Worm (Caenorhabditis elegans) whole organism, L1 larva: Measurements from ENCODE around the gene col-109.

Experiments
- Y116A8C.19 ChIP-seq: sonication (generic microtip); optimal IDR thresholded peaks from 2 replicates; lab custom pipeline; 2016; ENCODE audit warnings: missing compliant biosample characterization, missing genetic modification characterization, borderline replicate concordance
- alr-1 ChIP-seq: fragments of 200-800 bp; sonication (Bioruptor generic); optimal IDR thresholded peaks from 2 replicates; lab custom pipeline; 2018; ENCODE audit warnings: borderline replicate concordance, mild to moderate bottlenecking, missing genetic modification characterization, missing compliant biosample characterization
- aly-2 ChIP-seq: fragments of 150-350 bp; optimal IDR thresholded peaks from 2 replicates; lab custom pipeline; 2014; ENCODE audit warnings: missing biosample characterization, missing genetic modification characterization
- ama-1 ChIP-seq: fragments of 150-350 bp; optimal IDR thresholded peaks from 2 replicates; lab custom pipeline; 2014
- blmp-1 ChIP-seq: fragments of 150-350 bp; optimal IDR thresholded peaks from 2 replicates; lab custom pipeline; 2014; ENCODE audit warnings: missing biosample characterization, missing genetic modification characterization
- ceh-8 ChIP-seq: fragments of 200-800 bp; sonication (Bioruptor generic); optimal IDR thresholded peaks from 2 replicates; lab custom pipeline; 2018; ENCODE audit warnings: mild to moderate bottlenecking, missing genetic modification characterization, moderate library complexity, missing compliant biosample characterization
- ceh-82 ChIP-seq, 3 experiments: fragments of 150-350 bp in 1 of 3; sonication (generic microtip) in 2 of 3; optimal IDR thresholded peaks; 2 replicates each; lab custom pipeline; 2014 to 2017; ENCODE audit warnings: missing biosample characterization in 3 of 3, missing genetic modification characterization in 3 of 3
- ceh-88 ChIP-seq: fragments of 200-800 bp; sonication (Bioruptor generic); IDR thresholded peaks from 2 replicates; pipeline ENCODE4 v1.3.6; 2022; ENCODE audit warnings: missing genetic modification characterization, missing compliant biosample characterization
- ceh-90 ChIP-seq: sonication (generic microtip); optimal IDR thresholded peaks from 2 replicates; lab custom pipeline; 2016; ENCODE audit warnings: missing genetic modification characterization, missing compliant biosample characterization
- ces-1 ChIP-seq: fragments of 150-350 bp; optimal IDR thresholded peaks from 2 replicates; lab custom pipeline; 2014; ENCODE audit warnings: missing biosample characterization, missing genetic modification reagents, missing genetic modification characterization
- dpl-1 ChIP-seq, 3 experiments: fragments of 150-350 bp in 2 of 3; sonication (generic microtip) in 1 of 3; optimal IDR thresholded peaks; 2 replicates each; lab custom pipeline; 2014 to 2017; ENCODE audit warnings: missing biosample characterization in 3 of 3, missing genetic modification characterization in 3 of 3, missing genetic modification reagents in 3 of 3
- efl-1 ChIP-seq, 4 experiments: fragments of 150-350 bp; optimal IDR thresholded peaks in 3 of 4; peaks in 1 of 4; 1 replicate in 1 of 4; 2 replicates in 3 of 4; lab custom pipeline; 2014; ENCODE audit warnings: missing biosample characterization in 2 of 4, missing genetic modification characterization in 2 of 4, missing genetic modification reagents in 2 of 4
- efl-3 ChIP-seq: fragments of 200-800 bp; sonication (Bioruptor generic); optimal IDR thresholded peaks from 2 replicates; lab custom pipeline; 2018; ENCODE audit warnings: mild to moderate bottlenecking, missing genetic modification characterization, missing compliant biosample characterization
- elt-2 ChIP-seq: sonication (generic microtip); optimal IDR thresholded peaks from 2 replicates; lab custom pipeline; 2016; ENCODE audit warnings: missing genetic modification characterization, mild to moderate bottlenecking, inconsistent platforms, missing compliant biosample characterization, missing genetic modification reagents
- ets-5 ChIP-seq: fragments of 200-800 bp; sonication (Bioruptor generic); IDR thresholded peaks from 2 replicates; pipeline ENCODE4 v1.3.6; 2022; ENCODE audit warnings: missing genetic modification characterization, missing compliant biosample characterization
- fkh-10 ChIP-seq: sonication (generic microtip); optimal IDR thresholded peaks from 2 replicates; lab custom pipeline; 2017; ENCODE audit warnings: missing biosample characterization, missing genetic modification reagents, missing genetic modification characterization
- fkh-4 ChIP-seq: sonication (generic microtip); optimal IDR thresholded peaks from 2 replicates; lab custom pipeline; 2016; ENCODE audit warnings: missing compliant biosample characterization, missing genetic modification characterization, borderline replicate concordance
- fkh-8 ChIP-seq: sonication (generic microtip); optimal IDR thresholded peaks from 2 replicates; lab custom pipeline; 2016; ENCODE audit warnings: mild to moderate bottlenecking, missing genetic modification characterization, missing compliant biosample characterization
- fos-1 ChIP-seq: fragments of 150-350 bp; optimal IDR thresholded peaks from 2 replicates; lab custom pipeline; 2014; ENCODE audit warnings: missing biosample characterization, missing genetic modification characterization
- grh-1 ChIP-seq: fragments of 200-800 bp; sonication (Bioruptor generic); IDR thresholded peaks from 2 replicates; pipeline ENCODE4 v1.3.6; 2022; ENCODE audit warnings: missing genetic modification reagents, missing genetic modification characterization, missing compliant biosample characterization
- hpl-2 ChIP-seq: fragments of 150-350 bp; optimal IDR thresholded peaks from 2 replicates; lab custom pipeline; 2014; ENCODE audit warnings: missing biosample characterization, missing genetic modification reagents, missing genetic modification characterization
- irx-1 ChIP-seq: sonication (generic microtip); optimal IDR thresholded peaks from 2 replicates; lab custom pipeline; 2016; ENCODE audit warnings: missing genetic modification characterization, missing compliant biosample characterization
- isw-1 ChIP-seq: fragments of 200-800 bp; sonication (Bioruptor generic); IDR thresholded peaks from 2 replicates; pipeline ENCODE4 v1.3.6; 2022; ENCODE audit warnings: missing genetic modification characterization, missing compliant biosample characterization
- jun-1 ChIP-seq: fragments of 150-350 bp; optimal IDR thresholded peaks from 2 replicates; lab custom pipeline; 2014; ENCODE audit warnings: missing biosample characterization, missing genetic modification reagents, missing genetic modification characterization
- lin-14 ChIP-seq: fragments of 200-800 bp; sonication (Bioruptor generic); optimal IDR thresholded peaks from 2 replicates; lab custom pipeline; 2018; ENCODE audit warnings: mild to moderate bottlenecking, missing genetic modification characterization, moderate library complexity, missing compliant biosample characterization
- lin-39 ChIP-seq: fragments of 150-350 bp; optimal IDR thresholded peaks from 2 replicates; lab custom pipeline; 2014; ENCODE audit warnings: missing biosample characterization, missing genetic modification reagents, missing genetic modification characterization
- lsy-2 ChIP-seq, 2 experiments: fragments of 150-350 bp; optimal IDR thresholded peaks; 2 replicates each; lab custom pipeline; 2014; ENCODE audit warnings: missing biosample characterization in 2 of 2, missing genetic modification characterization in 2 of 2
- mef-2 ChIP-seq: fragments of 150-350 bp; optimal IDR thresholded peaks from 2 replicates; lab custom pipeline; 2014; ENCODE audit warnings: missing biosample characterization, missing genetic modification characterization
- nhr-19 ChIP-seq: fragments of 200-800 bp; sonication (Bioruptor generic); conservative IDR thresholded peaks from 2 replicates; pipeline ENCODE4 v1.3.6; 2022; ENCODE audit warnings: missing genetic modification characterization, missing compliant biosample characterization
- nhr-47 ChIP-seq: sonication (generic microtip); optimal IDR thresholded peaks from 2 replicates; lab custom pipeline; 2016; ENCODE audit warnings: mild to moderate bottlenecking, missing genetic modification characterization, moderate library complexity, missing compliant biosample characterization
- nhr-71 ChIP-seq: sonication (generic microtip); optimal IDR thresholded peaks from 2 replicates; lab custom pipeline; 2016; ENCODE audit warnings: mild to moderate bottlenecking, missing genetic modification characterization, moderate library complexity, missing compliant biosample characterization
- nhr-76 ChIP-seq: sonication (generic microtip); optimal IDR thresholded peaks from 2 replicates; lab custom pipeline; 2017; ENCODE audit warnings: missing biosample characterization, missing genetic modification characterization
- nhr-85 ChIP-seq: sonication (generic microtip); peaks from one replicate; lab custom pipeline; 2016; ENCODE audit warnings: missing genetic modification characterization, inconsistent platforms, missing compliant biosample characterization
- pag-3 ChIP-seq: sonication (generic microtip); optimal IDR thresholded peaks from 2 replicates; lab custom pipeline; 2017; ENCODE audit warnings: missing genetic modification characterization, mild to moderate bottlenecking, missing compliant biosample characterization, antibody characterized with exemption, borderline replicate concordance; ENCODE audit not compliant: insufficient read depth
- pax-3 ChIP-seq: fragments of 200-800 bp; sonication (Bioruptor generic); optimal IDR thresholded peaks from 2 replicates; lab custom pipeline; 2018; ENCODE audit warnings: mild to moderate bottlenecking, missing genetic modification characterization, moderate library complexity, missing compliant biosample characterization
- rnt-1 ChIP-seq: sonication (generic microtip); optimal IDR thresholded peaks from 2 replicates; lab custom pipeline; 2016; ENCODE audit warnings: mild to moderate bottlenecking, missing genetic modification characterization, moderate library complexity, missing compliant biosample characterization
- skn-1 ChIP-seq: fragments of 150-350 bp; optimal IDR thresholded peaks from 2 replicates; lab custom pipeline; 2014; ENCODE audit warnings: missing biosample characterization, missing genetic modification characterization
- snu-23 ChIP-seq: sonication (generic microtip); optimal IDR thresholded peaks from 2 replicates; lab custom pipeline; 2016; ENCODE audit warnings: missing genetic modification characterization, missing compliant biosample characterization
- tlp-1 ChIP-seq: fragments of 150-350 bp; optimal IDR thresholded peaks from 2 replicates; lab custom pipeline; 2014; ENCODE audit warnings: missing biosample characterization, missing genetic modification characterization
- unc-30 ChIP-seq: sonication (generic microtip); optimal IDR thresholded peaks from 2 replicates; lab custom pipeline; 2017; ENCODE audit warnings: missing biosample characterization, missing genetic modification characterization
- unc-62 ChIP-seq: fragments of 150-350 bp; optimal IDR thresholded peaks from 2 replicates; lab custom pipeline; 2014; ENCODE audit warnings: missing biosample characterization, missing genetic modification reagents, missing genetic modification characterization
- unc-86 ChIP-seq: sonication (generic microtip); optimal IDR thresholded peaks from 2 replicates; lab custom pipeline; 2016; ENCODE audit warnings: missing genetic modification characterization, missing compliant biosample characterization
- unc-98 ChIP-seq: fragments of 200-800 bp; sonication (Bioruptor generic); IDR thresholded peaks from 2 replicates; pipeline ENCODE4 v1.3.6; 2022; ENCODE audit warnings: missing genetic modification characterization, missing compliant biosample characterization
- vab-15 ChIP-seq: sonication (generic microtip); optimal IDR thresholded peaks from 2 replicates; lab custom pipeline; 2017; ENCODE audit warnings: missing genotype, mild to moderate bottlenecking, missing genetic modification characterization, missing compliant biosample characterization

col-109 gene

DNA sequence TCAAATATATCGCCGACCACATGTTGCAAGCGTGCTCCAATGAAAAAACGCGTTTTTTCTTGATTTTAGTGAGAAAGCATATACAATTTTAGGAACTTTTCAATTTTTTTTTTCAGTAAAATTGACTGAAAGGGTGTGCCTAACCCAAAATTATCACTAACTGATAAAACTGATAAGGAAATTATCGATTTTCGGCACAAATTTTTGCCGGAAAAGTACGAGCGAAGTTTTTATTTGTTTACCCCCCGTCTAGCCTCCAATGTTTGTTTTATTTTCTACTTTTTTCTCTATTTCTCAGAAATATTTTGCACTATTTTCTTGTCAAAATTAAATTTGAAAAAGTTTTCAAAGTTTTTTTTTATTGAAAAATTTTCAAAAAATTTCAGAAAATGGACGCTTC is 14.2 kb upstream of the col-109 start, which contains the start of gene ccm-2:
TSS of gene ccm-2 (plus strand) at position 387 of the 400 bp plus-strand sequence.
- TF ChIP-seq unc-30 (tag; lab: Kevin White, UChicago) (no peak), isw-1 (GFP tag; lab: Robert Waterston, UW) (no peak), elt-2 (tag; lab: Kevin White, UChicago) (peak; percentile 60), dpl-1 (GFP tag; optimal IDR thresholded peaks at IDR 0.05; lab: Kevin White, UChicago) (no peak), jun-1 (tag; lab: Kevin White, UChicago) (no peak), ceh-8 (GFP tag; lab: Kevin White, UChicago) (no peak)

DNA sequence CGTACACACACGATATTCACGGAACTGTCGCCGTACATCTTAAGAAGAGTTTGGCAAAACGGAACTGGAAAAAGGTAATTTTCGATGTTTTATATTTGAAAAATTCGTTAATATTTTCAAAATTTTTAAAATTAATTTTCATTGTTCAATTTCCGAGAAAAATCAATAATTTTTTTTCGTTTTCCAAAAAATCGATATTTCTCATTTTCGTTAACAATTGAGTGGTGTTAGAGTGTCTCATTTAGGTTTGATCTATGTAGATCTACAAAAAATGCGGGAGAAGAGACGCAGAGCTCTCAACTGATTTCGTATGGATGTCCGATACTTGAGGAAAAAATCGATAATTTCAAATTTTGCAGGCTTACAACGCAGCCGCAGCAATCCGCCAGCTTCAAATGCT is 13.1 kb upstream of the col-109 start:
- TF ChIP-seq skn-1 (no peak), elt-2 (tag; lab: Kevin White, UChicago) (no peak)

DNA sequence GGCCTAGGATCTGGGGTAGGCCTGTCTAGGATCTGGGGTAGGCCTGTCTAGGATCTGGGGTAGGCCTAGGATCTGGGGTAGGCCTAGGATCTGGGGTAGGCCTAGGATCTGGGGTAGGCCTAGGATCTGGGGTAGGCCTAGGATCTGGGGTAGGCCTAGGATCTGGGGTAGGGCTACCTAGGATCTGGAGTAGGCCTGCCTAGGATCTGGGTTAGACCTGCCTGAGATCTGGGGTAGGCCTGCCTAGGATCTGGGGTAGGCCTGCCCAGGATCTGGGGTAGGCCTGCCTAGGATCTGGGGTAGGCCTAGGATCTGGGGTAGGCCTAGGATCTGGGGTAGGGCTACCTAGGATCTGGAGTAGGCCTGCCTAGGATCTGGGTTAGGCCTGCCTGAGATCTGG is 11.1 kb upstream of the col-109 start:
- peak; percentile 54; the same call in 1 of the 2 replicates for TF ChIP-seq nhr-19 (GFP tag; lab: Robert Waterston, UW)
- TF ChIP-seq isw-1 (GFP tag; lab: Robert Waterston, UW), result peak; percentile 41; the same call in 1 of the 2 replicates
- TF ChIP-seq grh-1 (GFP tag; lab: Robert Waterston, UW), result peak; percentile 74
- TF ChIP-seq ets-5 (GFP tag; lab: Robert Waterston, UW), result 0 out of 2 replicates have a peak, but pooled peaks have one; percentile 99
- peak; percentile 79 for TF ChIP-seq unc-98 (GFP tag; lab: Robert Waterston, UW)
- TF ChIP-seq, all 84 proteins: peak for 5; not testable (repeated sequence) for 79

DNA sequence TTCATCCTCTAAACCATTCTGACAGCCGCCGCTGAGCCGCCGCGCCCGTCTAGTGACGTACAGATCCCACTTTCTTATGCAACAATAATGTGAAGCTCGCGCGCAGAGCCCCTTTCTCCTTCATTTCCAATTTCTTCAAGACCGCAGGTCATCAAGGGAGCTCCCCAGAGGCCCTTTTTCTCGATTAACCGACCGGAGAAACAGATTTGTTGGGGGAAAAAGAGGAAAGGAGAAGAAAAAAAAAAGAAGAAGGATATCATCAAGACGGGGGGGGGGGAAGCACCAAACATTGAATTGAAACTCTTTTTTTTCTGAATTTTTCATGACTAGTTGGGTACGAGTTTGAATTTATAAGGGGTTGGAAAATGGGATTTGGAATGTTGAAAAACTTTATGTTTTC is 7.3 kb upstream of the col-109 start:
- TF ChIP-seq pax-3 (tag; lab: Kevin White, UChicago), result no peak
- no peak for TF ChIP-seq blmp-1 (tag; lab: Kevin White, UChicago)
- no peak for TF ChIP-seq efl-1 (optimal IDR thresholded peaks at IDR 0.05; lab: Kevin White, UChicago)
- TF ChIP-seq efl-1 (GFP tag; optimal IDR thresholded peaks at IDR 0.05 in 1 of 2; lab: Kevin White, UChicago), result peak in 1 of 2 experiments; percentile 81
- no peak for TF ChIP-seq vab-15
- TF ChIP-seq rnt-1, result no peak
- TF ChIP-seq dpl-1 (GFP tag; optimal IDR thresholded peaks at IDR 0.05; lab: Kevin White, UChicago), result no peak
- TF ChIP-seq nhr-47 (tag; lab: Kevin White, UChicago), result no peak
- peak; percentile 51 for TF ChIP-seq lin-14 (GFP tag; lab: Kevin White, UChicago)
- peak; percentile 24 for TF ChIP-seq unc-86
- TF ChIP-seq fkh-4 (tag; lab: Kevin White, UChicago), result no peak
- TF ChIP-seq isw-1 (GFP tag; lab: Robert Waterston, UW), result no peak
- no peak for TF ChIP-seq nhr-71 (tag; lab: Kevin White, UChicago)
- no peak for TF ChIP-seq ces-1
- TF ChIP-seq pag-3 (tag; lab: Kevin White, UChicago), result no peak
- TF ChIP-seq fkh-10 (GFP tag; lab: Kevin White, UChicago), result no peak
- TF ChIP-seq unc-62 (GFP tag; lab: Kevin White, UChicago), result no peak
- no peak for TF ChIP-seq ama-1 (lab: Kevin White, UChicago)
- TF ChIP-seq ceh-8 (GFP tag; lab: Kevin White, UChicago), result no peak

DNA sequence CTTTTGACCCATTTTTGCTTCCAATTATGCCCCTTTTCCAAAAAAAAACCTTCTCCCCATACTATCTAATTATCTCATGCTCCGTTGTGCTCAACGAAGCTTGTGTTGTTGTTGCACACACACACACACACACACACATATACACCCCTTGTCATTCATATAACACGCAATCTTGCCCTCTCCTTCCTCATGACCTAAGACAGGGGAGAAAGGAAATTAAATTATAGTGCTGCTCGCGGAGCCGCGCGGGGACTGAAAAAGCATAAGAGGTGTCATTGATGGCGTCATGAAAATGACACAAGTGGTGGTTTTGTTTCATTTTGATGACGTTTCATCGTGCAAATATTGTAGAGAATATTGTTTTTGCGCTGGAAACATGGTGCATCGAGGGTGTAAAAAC is 6.7 kb upstream of the col-109 start:
- TF ChIP-seq fos-1 (tag; lab: Kevin White, UChicago), result no peak
- TF ChIP-seq alr-1, result no peak
- no peak for TF ChIP-seq ceh-8 (GFP tag; lab: Kevin White, UChicago)
- no peak for TF ChIP-seq ceh-88 (GFP tag; lab: Robert Waterston, UW)
- peak; percentile 19 for TF ChIP-seq snu-23
- TF ChIP-seq ceh-90 (tag; lab: Kevin White, UChicago), result no peak
- TF ChIP-seq efl-3, result no peak
- no peak for TF ChIP-seq skn-1
- TF ChIP-seq tlp-1 (tag; lab: Kevin White, UChicago), result no peak
- TF ChIP-seq fkh-10 (GFP tag; lab: Kevin White, UChicago), result peak; percentile 23
- no peak for TF ChIP-seq mef-2 (tag; lab: Kevin White, UChicago)
- TF ChIP-seq aly-2, result no peak
- TF ChIP-seq Y116A8C.19 (tag; lab: Kevin White, UChicago), result no peak
- TF ChIP-seq lin-39 (tag; lab: Kevin White, UChicago), result no peak
- TF ChIP-seq ceh-82 (tag; optimal IDR thresholded peaks at IDR 0.05; lab: Kevin White, UChicago), result peak in 1 of 3 experiments; percentile 21
- TF ChIP-seq lsy-2 (tag; optimal IDR thresholded peaks at IDR 0.05; lab: Kevin White, UChicago), result peak in 1 of 2 experiments; percentile 42
- TF ChIP-seq irx-1 (tag; lab: Kevin White, UChicago), result no peak
- peak; percentile 56 for TF ChIP-seq nhr-71 (tag; lab: Kevin White, UChicago)
- peak; percentile 71 for TF ChIP-seq fkh-8 (tag; lab: Kevin White, UChicago)
- no peak for TF ChIP-seq nhr-76
- TF ChIP-seq nhr-85, result no peak
- TF ChIP-seq hpl-2, result no peak
